Worm (Caenorhabditis elegans) whole organism, early embryonic: ENCODE results near the gene F26F4.5.

Experiments used
- B0310.2 ChIP-seq: sonication (generic microtip); optimal IDR thresholded peaks from 2 replicates; lab custom pipeline; 2016; ENCODE audit warnings: mild to moderate bottlenecking, missing genetic modification characterization, missing compliant biosample characterization
- F13C5.2 ChIP-seq: sonication (generic microtip); optimal IDR thresholded peaks from 2 replicates; lab custom pipeline; 2017; ENCODE audit warnings: mild to moderate bottlenecking, missing genetic modification characterization, inconsistent platforms, missing compliant biosample characterization
- aly-1 ChIP-seq: sonication (generic microtip); optimal IDR thresholded peaks from 2 replicates; lab custom pipeline; 2016; ENCODE audit warnings: missing genetic modification characterization, missing compliant biosample characterization
- ama-1 ChIP-seq: fragments of 150-350 bp; optimal IDR thresholded peaks from 2 replicates; lab custom pipeline; 2014
- ceh-13 ChIP-seq: fragments of 200-800 bp; sonication (Bioruptor generic); optimal IDR thresholded peaks from 2 replicates; lab custom pipeline; 2018; ENCODE audit warnings: mild to moderate bottlenecking, missing genetic modification characterization, missing compliant biosample characterization
- ceh-36 ChIP-seq: sonication (generic microtip); optimal IDR thresholded peaks from 2 replicates; lab custom pipeline; 2016; ENCODE audit warnings: missing genetic modification characterization, inconsistent platforms, missing compliant biosample characterization
- ets-7 ChIP-seq: sonication (generic microtip); optimal IDR thresholded peaks from 2 replicates; lab custom pipeline; 2016; ENCODE audit warnings: missing genotype, missing genetic modification characterization, missing compliant biosample characterization
- flt-1 ChIP-seq: fragments of 200-800 bp; sonication (Bioruptor generic); IDR thresholded peaks from 2 replicates; pipeline ENCODE4 v1.3.6; 2022; ENCODE audit warnings: missing genetic modification characterization, missing compliant biosample characterization
- hmbx-1 ChIP-seq: sonication (generic microtip); optimal IDR thresholded peaks from 2 replicates; lab custom pipeline; 2016; ENCODE audit warnings: mild to moderate bottlenecking, missing genetic modification characterization, missing compliant biosample characterization
- hmg-4 ChIP-seq: fragments of 200-800 bp; sonication (Bioruptor generic); optimal IDR thresholded peaks from 2 replicates; lab custom pipeline; 2018; ENCODE audit warnings: mild to moderate bottlenecking, missing genetic modification characterization, missing compliant biosample characterization
- hnd-1 ChIP-seq: sonication (generic microtip); optimal IDR thresholded peaks from 2 replicates; lab custom pipeline; 2016; ENCODE audit warnings: missing genetic modification characterization, missing compliant biosample characterization
- pes-1 ChIP-seq: fragments of 200-800 bp; sonication (Bioruptor generic); IDR thresholded peaks from 2 replicates; pipeline ENCODE4 v1.3.6; 2022; ENCODE audit warnings: missing genetic modification reagents, missing genetic modification characterization, missing compliant biosample characterization
- scrt-1 ChIP-seq: fragments of 200-800 bp; sonication (Bioruptor generic); IDR thresholded peaks from 2 replicates; pipeline ENCODE4 v1.3.6; 2022; ENCODE audit warnings: missing genetic modification characterization, missing compliant biosample characterization
- sea-1 ChIP-seq: fragments of 200-800 bp; sonication (Bioruptor generic); conservative IDR thresholded peaks from 2 replicates; pipeline ENCODE4 v1.3.6; 2022; ENCODE audit warnings: missing genetic modification characterization, missing compliant biosample characterization
- tbx-11 ChIP-seq: fragments of 200-800 bp; sonication (Bioruptor generic); IDR thresholded peaks from 2 replicates; pipeline ENCODE4 v1.3.6; 2022; ENCODE audit warnings: missing genetic modification characterization, missing compliant biosample characterization
- tbx-37 ChIP-seq: fragments of 200-800 bp; sonication (Bioruptor generic); conservative IDR thresholded peaks from 2 replicates; pipeline ENCODE4 v1.3.6; 2022; ENCODE audit warnings: missing genetic modification reagents, missing genetic modification characterization, missing compliant biosample characterization
- tra-4 ChIP-seq: sonication (generic microtip); optimal IDR thresholded peaks from 2 replicates; lab custom pipeline; 2017; ENCODE audit warnings: missing genetic modification characterization, missing compliant biosample characterization

F26F4.5 gene

DNA sequence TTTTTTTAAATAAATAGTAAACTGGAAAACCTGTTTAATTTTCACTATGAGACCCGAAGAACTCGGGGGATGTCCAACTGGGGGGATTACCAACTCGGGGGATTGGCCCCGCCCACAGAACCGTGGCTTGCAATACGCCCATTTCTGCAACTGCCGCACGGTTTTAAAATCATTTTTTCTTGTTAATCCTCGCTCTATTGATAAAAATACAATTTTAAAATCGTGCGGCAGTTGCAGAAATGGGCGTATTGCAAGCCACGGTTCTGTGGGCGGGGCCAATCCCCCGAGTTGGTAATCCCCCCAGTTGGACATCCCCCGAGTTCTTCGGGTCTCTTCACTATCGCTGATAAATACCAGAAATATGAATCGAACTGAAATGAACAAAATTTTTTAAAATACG, 31.0 kb upstream of the F26F4.5 start, which contains the start of gene mmab-1:
TSS of gene mmab-1 (minus strand) at position 95 of the 400 bp plus-strand sequence.
- peak; percentile 55; the same call in 1 of the 2 replicates for TF ChIP-seq pes-1 (GFP tag; lab: Robert Waterston, UW)

DNA sequence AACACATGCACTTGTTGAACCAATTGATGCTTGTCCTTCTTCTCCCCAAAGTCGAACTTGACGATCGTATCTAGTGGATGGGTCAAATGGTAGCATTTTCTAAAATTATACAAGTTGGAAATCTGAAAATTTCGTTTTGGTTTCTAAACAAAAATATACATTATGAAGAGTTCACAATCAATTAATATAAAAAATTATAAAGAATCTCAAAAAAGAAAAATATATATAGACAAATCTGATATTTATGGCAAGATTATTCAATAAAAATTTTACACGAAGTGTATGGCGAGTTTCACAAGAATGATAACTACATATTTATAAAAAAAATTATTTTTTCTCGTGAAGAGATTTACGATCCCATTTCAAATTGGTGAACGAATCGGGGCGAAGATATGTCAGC, 29.2 kb upstream of the F26F4.5 start, which contains the start of gene ula-1:
TSS of gene ula-1 (minus strand) at position 101 of the 400 bp plus-strand sequence.
- TF ChIP-seq hmbx-1 (tag; lab: Kevin White, UChicago), result no peak
- TF ChIP-seq scrt-1 (GFP tag; lab: Robert Waterston, UW), result no peak
- no peak for TF ChIP-seq ceh-36 (tag; lab: Kevin White, UChicago)
- no peak for TF ChIP-seq ceh-13 (GFP tag; lab: Kevin White, UChicago)
- TF ChIP-seq hmg-4 (GFP tag; lab: Kevin White, UChicago), result no peak
- no peak for TF ChIP-seq flt-1
- TF ChIP-seq tbx-37 (GFP tag; lab: Robert Waterston, UW), result no peak
- TF ChIP-seq pes-1 (GFP tag; lab: Robert Waterston, UW), result no peak
- no peak for TF ChIP-seq F13C5.2 (tag; lab: Kevin White, UChicago)
- TF ChIP-seq aly-1, result no peak
- TF ChIP-seq tbx-11 (GFP tag; lab: Robert Waterston, UW), result no peak
- no peak for TF ChIP-seq ama-1 (lab: Kevin White, UChicago)
- TF ChIP-seq sea-1 (GFP tag; lab: Robert Waterston, UW), result no peak
- no peak for TF ChIP-seq hnd-1 (tag; lab: Kevin White, UChicago)
- TF ChIP-seq ets-7, result no peak

DNA sequence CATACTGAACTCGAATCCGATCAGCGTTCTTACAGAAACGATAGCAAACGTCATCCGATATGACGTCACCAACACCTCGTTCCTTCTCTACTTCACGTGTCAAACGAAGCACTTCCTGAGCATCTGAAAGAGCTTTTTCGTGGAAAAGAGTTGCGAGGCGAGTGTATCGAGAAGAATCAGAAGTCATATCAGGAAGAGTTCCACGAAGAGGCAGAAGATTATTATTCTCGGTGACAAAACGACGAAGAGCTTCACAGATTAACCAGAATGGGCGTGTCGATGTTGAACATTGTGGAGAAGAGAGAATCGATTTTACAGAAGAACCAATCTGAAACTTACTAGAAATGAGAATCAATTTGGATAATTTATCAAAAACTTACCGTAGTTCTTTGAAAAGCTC, 27.9 kb upstream of the F26F4.5 start:
- no peak for TF ChIP-seq tra-4 (tag; lab: Kevin White, UChicago)

DNA sequence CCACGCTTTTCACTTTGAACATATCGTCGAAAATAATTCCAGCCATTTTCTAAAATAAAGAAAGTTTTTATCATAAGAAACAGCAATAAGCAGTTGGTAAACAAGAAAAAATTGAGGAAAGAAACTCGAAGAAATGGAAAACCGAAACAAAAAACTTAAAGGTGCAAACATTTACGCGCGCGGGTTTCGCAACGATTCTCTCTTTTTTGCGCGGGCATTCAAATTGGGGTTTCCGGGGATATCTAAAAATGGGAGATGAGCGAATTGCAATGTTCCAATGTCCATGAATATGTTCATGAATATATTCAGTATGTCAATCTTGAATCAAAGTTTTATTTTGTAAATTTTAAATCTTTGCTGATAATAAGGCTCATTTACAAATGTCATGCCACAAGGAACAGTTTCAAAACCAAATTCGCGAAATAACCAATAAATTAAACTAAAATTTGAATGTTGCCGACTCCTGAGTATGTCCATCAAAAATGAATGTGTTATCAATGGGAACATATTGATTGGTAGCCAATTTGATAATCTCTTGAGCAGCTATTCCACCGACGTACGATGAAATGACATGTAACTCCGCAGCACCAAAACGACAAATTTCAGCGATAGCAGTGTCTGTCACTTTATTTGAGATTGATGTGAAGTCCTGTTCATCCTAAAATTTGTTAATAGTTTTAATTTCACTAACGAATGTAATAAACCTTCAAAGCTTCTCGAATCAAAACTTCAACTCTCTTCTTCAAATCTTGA, 27.1 kb upstream of the F26F4.5 start, which contains the start of gene rpb-8:
TSS of gene rpb-8 (minus strand) at position 49 of the 753 bp plus-strand sequence.
- TF ChIP-seq scrt-1 (GFP tag; lab: Robert Waterston, UW) (no peak), hmg-4 (GFP tag; lab: Kevin White, UChicago) (no peak), aly-1 (no peak), ceh-36 (tag; lab: Kevin White, UChicago) (no peak), hnd-1 (tag; lab: Kevin White, UChicago) (no peak), pes-1 (GFP tag; lab: Robert Waterston, UW) (no peak), flt-1 (no peak), tbx-11 (GFP tag; lab: Robert Waterston, UW) (no peak), sea-1 (GFP tag; lab: Robert Waterston, UW) (no peak), tra-4 (tag; lab: Kevin White, UChicago) (no peak), B0310.2 (tag; lab: Kevin White, UChicago) (no peak), F13C5.2 (tag; lab: Kevin White, UChicago) (no peak), ceh-13 (GFP tag; lab: Kevin White, UChicago) (no peak), tbx-37 (GFP tag; lab: Robert Waterston, UW) (no peak), ets-7 (no peak), ama-1 (lab: Kevin White, UChicago) (no peak), hmbx-1 (tag; lab: Kevin White, UChicago) (no peak)

DNA sequence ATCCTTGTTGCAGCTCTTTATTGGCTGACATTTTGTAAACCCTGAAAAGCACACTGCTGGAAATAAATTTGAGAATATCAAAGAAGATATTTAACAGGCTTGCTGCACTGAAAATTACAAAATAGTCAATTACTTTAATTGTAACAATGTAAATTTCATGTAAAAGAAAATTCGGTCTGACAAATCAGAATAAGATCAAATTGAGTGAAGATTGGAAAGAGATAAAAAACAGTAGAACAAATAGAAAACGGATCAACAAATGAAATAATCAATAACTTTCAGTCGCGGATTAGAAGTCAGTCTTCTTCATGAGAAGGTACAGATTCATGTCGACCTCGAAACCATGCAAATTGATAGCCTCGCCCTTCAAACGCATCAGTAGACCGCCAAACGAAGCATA, 26.0 kb upstream of the F26F4.5 start, which contains the start of gene rars-1:
TSS of gene rars-1 (minus strand) at position 101 of the 400 bp plus-strand sequence.
- TF ChIP-seq tbx-37 (GFP tag; lab: Robert Waterston, UW) (no peak), hmbx-1 (tag; lab: Kevin White, UChicago) (no peak), sea-1 (GFP tag; lab: Robert Waterston, UW) (no peak), ceh-36 (tag; lab: Kevin White, UChicago) (no peak), hmg-4 (GFP tag; lab: Kevin White, UChicago) (no peak), scrt-1 (GFP tag; lab: Robert Waterston, UW) (no peak), aly-1 (no peak), B0310.2 (tag; lab: Kevin White, UChicago) (no peak)

DNA sequence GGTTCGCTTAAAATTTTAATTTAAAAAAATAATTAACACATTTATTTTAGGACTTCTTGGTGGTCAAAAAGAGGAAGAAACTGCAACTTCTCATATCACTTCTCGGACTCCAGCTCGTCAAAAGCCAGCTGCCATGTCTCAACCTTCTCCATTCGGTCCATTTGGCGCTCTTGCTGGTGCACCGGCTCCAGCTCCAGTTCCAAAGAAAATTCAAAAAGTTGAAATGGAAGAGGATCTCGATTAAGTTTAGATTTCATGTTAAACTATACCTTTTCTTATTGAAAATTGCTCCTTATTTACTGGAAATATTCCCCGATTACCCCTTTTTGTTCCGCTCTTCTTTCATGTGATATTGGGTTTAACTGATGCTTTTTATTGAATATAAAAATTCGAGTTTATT, 22.7 kb upstream of the F26F4.5 start:
- TF ChIP-seq hnd-1 (tag; lab: Kevin White, UChicago) (no peak), hmbx-1 (tag; lab: Kevin White, UChicago) (no peak), sea-1 (GFP tag; lab: Robert Waterston, UW) (no peak), flt-1 (no peak), B0310.2 (tag; lab: Kevin White, UChicago) (no peak), tbx-11 (GFP tag; lab: Robert Waterston, UW) (no peak), ceh-36 (tag; lab: Kevin White, UChicago) (no peak), hmg-4 (GFP tag; lab: Kevin White, UChicago) (no peak), pes-1 (GFP tag; lab: Robert Waterston, UW) (no peak), ama-1 (lab: Kevin White, UChicago) (no peak), ets-7 (no peak), aly-1 (no peak), ceh-13 (GFP tag; lab: Kevin White, UChicago) (no peak)

DNA sequence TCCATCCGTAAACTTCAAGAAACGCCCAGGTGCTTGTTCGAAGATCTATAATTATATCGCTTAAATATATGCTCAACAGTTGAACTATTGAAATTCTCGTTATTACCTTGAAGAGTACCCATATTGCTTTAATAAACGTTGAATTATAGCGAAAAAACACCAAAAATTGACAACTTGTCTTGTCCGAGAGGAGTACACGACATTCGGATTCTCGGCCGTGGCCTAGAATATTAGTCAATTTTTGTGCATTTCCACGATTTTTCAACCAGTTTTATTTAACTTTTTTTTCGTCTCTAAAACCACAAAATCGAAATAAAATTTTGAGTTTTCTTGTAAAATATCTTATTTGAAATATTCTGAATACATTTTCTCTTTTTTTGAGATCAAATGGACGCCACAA, 21.3 kb upstream of the F26F4.5 start, which contains the start of the genes F26F4.9 and cee-1:
TSS of gene F26F4.9 (minus strand) at position 205 of the 400 bp plus-strand sequence.
TSS of gene cee-1 (plus strand) at position 383 of the 400 bp plus-strand sequence.
- TF ChIP-seq tbx-37 (GFP tag; lab: Robert Waterston, UW) (0 out of 2 replicates have a peak, but pooled peaks have one; percentile 25), aly-1 (no peak), B0310.2 (tag; lab: Kevin White, UChicago) (no peak), sea-1 (GFP tag; lab: Robert Waterston, UW) (no peak)
